Fruit fly (Drosophila melanogaster): Measurements from ENCODE around the gene Lsd-2.
A peak's percentile ranks its signal among the peaks of the same experiment; 100 is the strongest.

Lsd-2 gene

DNA sequence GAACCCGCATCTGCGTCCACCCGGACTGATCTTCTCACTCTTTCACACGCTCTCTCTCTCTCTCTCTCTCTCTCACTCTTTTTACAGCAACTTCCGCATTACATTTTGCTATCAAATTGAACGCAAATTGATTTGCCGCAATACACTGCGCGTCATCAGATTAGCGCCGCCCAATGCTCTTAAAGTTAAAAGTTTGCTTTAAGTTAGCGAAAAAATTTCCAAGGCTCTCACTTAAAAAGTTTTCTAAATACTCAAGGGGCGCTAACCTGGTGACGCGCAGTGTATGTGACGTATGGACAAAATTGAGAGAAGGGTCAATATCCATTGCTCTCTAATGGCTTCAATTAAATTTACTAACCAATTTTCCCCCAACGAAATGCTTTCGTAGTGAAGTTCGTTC is 53.8 kb downstream of the Lsd-2 start (continued):
- TF ChIP-seq grn (GFP tag; optimal IDR thresholded peaks at IDR 0.05) = peak; percentile 19
- peak; percentile 49 for TF ChIP-seq CTCF (GFP tag; optimal IDR thresholded peaks at IDR 0.05)
- TF ChIP-seq CG13775 (GFP tag; optimal IDR thresholded peaks at IDR 0.05) = peak; percentile 67
- TF ChIP-seq CG17361 (GFP tag; IDR thresholded peaks at IDR 0.05) = peak; percentile 90
- TF ChIP-seq sens-2 (GFP tag; IDR thresholded peaks at IDR 0.05) = peak; percentile 82
- no peak for TF ChIP-seq hb (GFP tag; IDR thresholded peaks at IDR 0.05; ENCODE audit: partially characterized antibody)
- TF ChIP-seq fd64A (GFP tag; optimal IDR thresholded peaks at IDR 0.05) = peak; percentile 64
- TF ChIP-seq tap (tag; optimal IDR thresholded peaks at IDR 0.05) = peak; percentile 85
- peak; percentile 81 for TF ChIP-seq CG15601 (tag; optimal IDR thresholded peaks at IDR 0.05)
- peak; percentile 80 for TF ChIP-seq CrebB (tag; optimal IDR thresholded peaks at IDR 0.05)
- TF ChIP-seq slou (GFP tag; optimal IDR thresholded peaks at IDR 0.05) = peak; percentile 65
- TF ChIP-seq pita (GFP tag; optimal IDR thresholded peaks at IDR 0.05) = no peak
- peak; percentile 80 for TF ChIP-seq cwo (GFP tag; optimal IDR thresholded peaks at IDR 0.05)
- TF ChIP-seq sens (GFP tag) = peak; percentile 98
- no peak for TF ChIP-seq ash1 (GFP tag; optimal IDR thresholded peaks at IDR 0.05)
- TF ChIP-seq Dad (GFP tag; optimal IDR thresholded peaks at IDR 0.05) = peak; percentile 88
- TF ChIP-seq CG1792 (GFP tag; optimal IDR thresholded peaks at IDR 0.05) = peak; percentile 76
- TF ChIP-seq Dfd (GFP tag; optimal IDR thresholded peaks at IDR 0.05) = no peak
- TF ChIP-seq pho (GFP tag; optimal IDR thresholded peaks at IDR 0.05) = peak; percentile 80
- peak; percentile 72 for TF ChIP-seq CG15696 (tag; optimal IDR thresholded peaks at IDR 0.05)
- TF ChIP-seq ATbp (GFP tag; optimal IDR thresholded peaks at IDR 0.05) = peak; percentile 87
- peak; percentile 60 for TF ChIP-seq CG1024 (GFP tag; IDR thresholded peaks at IDR 0.05)
- peak; percentile 84 for TF ChIP-seq phol (tag; optimal IDR thresholded peaks at IDR 0.05)
- TF ChIP-seq Six4 (GFP tag; optimal IDR thresholded peaks at IDR 0.05) = peak; percentile 74
- TF ChIP-seq Vsx1 (GFP tag; optimal IDR thresholded peaks at IDR 0.05) = peak; percentile 64
- TF ChIP-seq ems (GFP tag; optimal IDR thresholded peaks at IDR 0.05) = peak; percentile 87
- TF ChIP-seq CG14860 (GFP tag; IDR thresholded peaks at IDR 0.05; ENCODE audit: partially characterized antibody) = no peak
- TF ChIP-seq Dll (GFP tag; IDR thresholded peaks at IDR 0.05; ENCODE audit: partially characterized antibody) = no peak
- peak; percentile 82 for TF ChIP-seq CG17385 (GFP tag; optimal IDR thresholded peaks at IDR 0.05)
- TF ChIP-seq CG34224 (GFP tag; IDR thresholded peaks at IDR 0.05; ENCODE audit: partially characterized antibody) = no peak
- no peak for TF ChIP-seq pzg (GFP tag; optimal IDR thresholded peaks at IDR 0.05)
- peak; percentile 74 for TF ChIP-seq CG15011 (GFP tag; optimal IDR thresholded peaks at IDR 0.05)
- TF ChIP-seq Deaf1 (tag; optimal IDR thresholded peaks at IDR 0.05) = peak; percentile 62
- peak; percentile 85 for TF ChIP-seq Ssrp (tag; optimal IDR thresholded peaks at IDR 0.05)
- peak; percentile 63 for TF ChIP-seq CG4282 (GFP tag; optimal IDR thresholded peaks at IDR 0.05)
- peak; percentile 85 for TF ChIP-seq CG32767 (GFP tag; IDR thresholded peaks at IDR 0.05)
- TF ChIP-seq CG11398 (GFP tag; optimal IDR thresholded peaks at IDR 0.05) = peak; percentile 83
- TF ChIP-seq BtbVII (GFP tag; optimal IDR thresholded peaks at IDR 0.05) = peak; percentile 79
- no peak for TF ChIP-seq lbe (GFP tag; optimal IDR thresholded peaks at IDR 0.05)
- TF ChIP-seq onecut (GFP tag; IDR thresholded peaks at IDR 0.05) = peak; percentile 79
- TF ChIP-seq CG10209 (GFP tag; optimal IDR thresholded peaks at IDR 0.05) = peak; percentile 85
- peak; percentile 50 for TF ChIP-seq trh (GFP tag; optimal IDR thresholded peaks at IDR 0.05)
- TF ChIP-seq Fer2 (tag; optimal IDR thresholded peaks at IDR 0.05) = peak; percentile 74
- peak; percentile 79 for TF ChIP-seq CG13296 (GFP tag; optimal IDR thresholded peaks at IDR 0.05)
- TF ChIP-seq CG17186 (GFP tag; optimal IDR thresholded peaks at IDR 0.05) = peak; percentile 45
- TF ChIP-seq Spps (tag; optimal IDR thresholded peaks at IDR 0.05) = peak; percentile 70
- peak; percentile 81 for TF ChIP-seq wdn (GFP tag; IDR thresholded peaks at IDR 0.05)
- no peak for TF ChIP-seq hbn (GFP tag; IDR thresholded peaks at IDR 0.05; ENCODE audit: partially characterized antibody)
- no peak for TF ChIP-seq sr (GFP tag; IDR thresholded peaks at IDR 0.05)
- peak; percentile 57 for TF ChIP-seq ERR (GFP tag; optimal IDR thresholded peaks at IDR 0.05)
- TF ChIP-seq abd-A (tag; optimal IDR thresholded peaks at IDR 0.05) = no peak
